Worm (Caenorhabditis elegans) whole organism, young adult: Measurements from ENCODE around the gene W09G12.8.

Source experiments
- B0019.2 ChIP-seq: fragments of 200-800 bp; sonication (Bioruptor generic); conservative IDR thresholded peaks from 2 replicates; pipeline ENCODE4 v1.3.6; 2022; ENCODE audit warnings: missing genetic modification reagents, missing genetic modification characterization, missing compliant biosample characterization
- F23B12.7 ChIP-seq: sonication (generic microtip); optimal IDR thresholded peaks from 2 replicates; lab custom pipeline; 2017; ENCODE audit warnings: missing genetic modification characterization, mild to moderate bottlenecking, missing compliant biosample characterization, antibody characterized with exemption, moderate library complexity; ENCODE audit not compliant: insufficient read depth
- F33H1.4 ChIP-seq: fragments of 200-800 bp; sonication (Bioruptor generic); IDR thresholded peaks from 2 replicates; pipeline ENCODE4 v1.3.6; 2022; ENCODE audit warnings: missing genetic modification reagents, missing genetic modification characterization, missing compliant biosample characterization
- F39B2.1 ChIP-seq: fragments of 200-800 bp; sonication (Bioruptor generic); IDR thresholded peaks from 2 replicates; pipeline ENCODE4 v1.3.6; 2022; ENCODE audit warnings: missing genetic modification reagents, missing genetic modification characterization, missing compliant biosample characterization
- F52B5.7 ChIP-seq: sonication (generic microtip); optimal IDR thresholded peaks from 2 replicates; lab custom pipeline; 2016; ENCODE audit warnings: mild to moderate bottlenecking, missing genetic modification characterization, missing compliant biosample characterization
- F55B11.4 ChIP-seq: sonication (generic microtip); optimal IDR thresholded peaks from 2 replicates; lab custom pipeline; 2016; ENCODE audit warnings: missing compliant biosample characterization, missing genetic modification characterization, borderline replicate concordance; ENCODE audit not compliant: insufficient read depth
- Y56A3A.18 ChIP-seq: fragments of 200-800 bp; sonication (Bioruptor generic); IDR thresholded peaks from 2 replicates; pipeline ENCODE4 v1.3.6; 2022; ENCODE audit warnings: missing genetic modification reagents, missing genetic modification characterization, missing compliant biosample characterization
- akir-1 ChIP-seq: fragments of 200-800 bp; sonication (Bioruptor generic); optimal IDR thresholded peaks from 2 replicates; lab custom pipeline; 2018; ENCODE audit warnings: mild to moderate bottlenecking, missing genetic modification characterization, moderate library complexity, missing compliant biosample characterization
- attf-3 ChIP-seq: fragments of 200-800 bp; sonication (Bioruptor generic); conservative IDR thresholded peaks from 2 replicates; pipeline ENCODE4 v1.3.6; 2022; ENCODE audit warnings: missing genetic modification reagents, missing genetic modification characterization, missing compliant biosample characterization
- attf-5 ChIP-seq: fragments of 200-800 bp; sonication (Bioruptor generic); optimal IDR thresholded peaks from 2 replicates; lab custom pipeline; 2018; ENCODE audit warnings: mild to moderate bottlenecking, missing genetic modification characterization, missing compliant biosample characterization
- attf-6 ChIP-seq: fragments of 200-800 bp; sonication (Bioruptor generic); IDR thresholded peaks from 2 replicates; pipeline ENCODE4 v1.3.6; 2022; ENCODE audit warnings: missing genetic modification reagents, missing genetic modification characterization, missing compliant biosample characterization
- bed-1 ChIP-seq: fragments of 200-800 bp; sonication (Bioruptor generic); IDR thresholded peaks from 2 replicates; pipeline ENCODE4 v1.3.6; 2022; ENCODE audit warnings: missing genetic modification reagents, missing genetic modification characterization, missing compliant biosample characterization
- bed-2 ChIP-seq: fragments of 200-800 bp; sonication (Bioruptor generic); IDR thresholded peaks from 2 replicates; pipeline ENCODE4 v1.3.6; 2022; ENCODE audit warnings: missing genetic modification reagents, missing genetic modification characterization, missing compliant biosample characterization
- ccch-3 ChIP-seq: fragments of 200-800 bp; sonication (Bioruptor generic); optimal IDR thresholded peaks from 2 replicates; lab custom pipeline; 2018; ENCODE audit warnings: mild to moderate bottlenecking, missing genetic modification characterization, missing compliant biosample characterization
- chd-7 ChIP-seq: sonication (generic microtip); optimal IDR thresholded peaks from 2 replicates; lab custom pipeline; 2016; ENCODE audit warnings: mild to moderate bottlenecking, missing genetic modification characterization, moderate library complexity, missing compliant biosample characterization
- die-1 ChIP-seq: sonication (generic microtip); optimal IDR thresholded peaks from 2 replicates; lab custom pipeline; 2016; ENCODE audit warnings: missing genotype, mild to moderate bottlenecking, missing genetic modification characterization, missing compliant biosample characterization
- dox-1 ChIP-seq: fragments of 200-800 bp; sonication (Bioruptor generic); IDR thresholded peaks from 2 replicates; pipeline ENCODE4 v1.3.6; 2022; ENCODE audit warnings: missing genetic modification reagents, missing genetic modification characterization, missing compliant biosample characterization
- egrh-3 ChIP-seq: fragments of 200-800 bp; sonication (Bioruptor generic); IDR thresholded peaks from 2 replicates; pipeline ENCODE4 v1.3.6; 2022; ENCODE audit warnings: missing genetic modification reagents, missing genetic modification characterization, missing compliant biosample characterization
- hmg-20 ChIP-seq: fragments of 200-800 bp; sonication (Bioruptor generic); IDR thresholded peaks from 2 replicates; pipeline ENCODE4 v1.3.6; 2022; ENCODE audit warnings: missing genetic modification reagents, missing genetic modification characterization, missing compliant biosample characterization
- hrde-1 ChIP-seq: sonication (generic microtip); optimal IDR thresholded peaks from 2 replicates; lab custom pipeline; 2016; ENCODE audit warnings: missing genetic modification characterization, mild to moderate bottlenecking, missing compliant biosample characterization, moderate library complexity, missing genotype, missing genetic modification reagents, borderline replicate concordance
- lag-1 ChIP-seq: fragments of 200-800 bp; sonication (Bioruptor generic); IDR thresholded peaks from 2 replicates; pipeline ENCODE4 v1.3.6; 2022; ENCODE audit warnings: missing genetic modification reagents, missing genetic modification characterization, missing compliant biosample characterization
- lin-35 ChIP-seq, 3 experiments: fragments of 150-350 bp in 2 of 3; sonication (generic microtip) in 1 of 3; optimal IDR thresholded peaks; 2 replicates each; lab custom pipeline; 2014 to 2018; ENCODE audit warnings: missing biosample characterization in 3 of 3, missing genetic modification characterization in 3 of 3, missing genetic modification reagents in 3 of 3
- lsl-1 ChIP-seq: fragments of 200-800 bp; sonication (Bioruptor generic); optimal IDR thresholded peaks from 2 replicates; lab custom pipeline; 2018; ENCODE audit warnings: mild to moderate bottlenecking, missing genetic modification characterization, moderate library complexity, missing compliant biosample characterization
- madf-10 ChIP-seq: sonication (generic microtip); optimal IDR thresholded peaks from 2 replicates; lab custom pipeline; 2016; ENCODE audit warnings: mild to moderate bottlenecking, missing genetic modification characterization, missing compliant biosample characterization
- madf-6 ChIP-seq: fragments of 200-800 bp; sonication (Bioruptor generic); IDR thresholded peaks from 2 replicates; pipeline ENCODE4 v1.3.6; 2022; ENCODE audit warnings: missing genetic modification reagents, missing genetic modification characterization, missing compliant biosample characterization
- mcd-1 ChIP-seq: fragments of 200-800 bp; sonication (Bioruptor generic); IDR thresholded peaks from 2 replicates; pipeline ENCODE4 v1.3.6; 2022; ENCODE audit warnings: missing genetic modification reagents, missing genetic modification characterization, missing compliant biosample characterization
- mel-28 ChIP-seq: sonication (generic microtip); optimal IDR thresholded peaks from 2 replicates; lab custom pipeline; 2016; ENCODE audit warnings: borderline replicate concordance, mild to moderate bottlenecking, missing genetic modification characterization, missing compliant biosample characterization
- mes-4 ChIP-seq: sonication (generic microtip); optimal IDR thresholded peaks from 2 replicates; lab custom pipeline; 2016; ENCODE audit warnings: missing genotype, missing genetic modification characterization, missing compliant biosample characterization
- mxl-1 ChIP-seq: sonication (generic microtip); optimal IDR thresholded peaks from 2 replicates; lab custom pipeline; 2016; ENCODE audit warnings: missing genetic modification characterization, missing compliant biosample characterization
- nfya-2 ChIP-seq: fragments of 200-800 bp; sonication (Bioruptor generic); IDR thresholded peaks from 2 replicates; pipeline ENCODE4 v1.3.6; 2022; ENCODE audit warnings: missing genetic modification reagents, missing genetic modification characterization, missing compliant biosample characterization
- nhr-27 ChIP-seq: fragments of 200-800 bp; sonication (Bioruptor generic); optimal IDR thresholded peaks from 2 replicates; lab custom pipeline; 2018; ENCODE audit warnings: mild to moderate bottlenecking, missing genetic modification characterization, moderate library complexity, missing compliant biosample characterization
- rec-8 ChIP-seq, 2 experiments: sonication (generic microtip); optimal IDR thresholded peaks; 2 replicates each; lab custom pipeline; 2016; ENCODE audit warnings: mild to moderate bottlenecking in 2 of 2, missing genetic modification characterization in 2 of 2, missing genetic modification reagents in 2 of 2, missing genotype in 2 of 2, missing biosample characterization in 1 of 2, missing compliant biosample characterization in 1 of 2, moderate library complexity in 1 of 2
- somi-1 ChIP-seq: fragments of 200-800 bp; sonication (Bioruptor generic); optimal IDR thresholded peaks from 2 replicates; lab custom pipeline; 2018; ENCODE audit warnings: mild to moderate bottlenecking, missing genetic modification characterization, missing compliant biosample characterization
- tlf-1 ChIP-seq: fragments of 200-800 bp; sonication (Bioruptor generic); optimal IDR thresholded peaks from 2 replicates; lab custom pipeline; 2018; ENCODE audit warnings: mild to moderate bottlenecking, missing genetic modification characterization, missing compliant biosample characterization
- zfh-2 ChIP-seq: fragments of 200-800 bp; sonication (Bioruptor generic); conservative IDR thresholded peaks from 2 replicates; pipeline ENCODE4 v1.3.6; 2022; ENCODE audit warnings: missing genetic modification reagents, missing genetic modification characterization, missing compliant biosample characterization
- zim-3 ChIP-seq: sonication (generic microtip); optimal IDR thresholded peaks from 2 replicates; lab custom pipeline; 2017; ENCODE audit warnings: mild to moderate bottlenecking, missing genetic modification characterization, moderate library complexity, missing compliant biosample characterization
- ztf-18 ChIP-seq: sonication (generic microtip); optimal IDR thresholded peaks from 2 replicates; lab custom pipeline; 2016; ENCODE audit warnings: missing genotype, mild to moderate bottlenecking, missing genetic modification characterization, missing compliant biosample characterization
- ztf-28 ChIP-seq: fragments of 200-800 bp; sonication (Bioruptor generic); IDR thresholded peaks from 2 replicates; pipeline ENCODE4 v1.3.6; 2022; ENCODE audit warnings: missing genetic modification reagents, missing genetic modification characterization, missing compliant biosample characterization

W09G12.8 gene

ce11 chrIV:1232419-1233145, 6.6 kb downstream of the W09G12.8 start:
- TF ChIP-seq egrh-3 (peak; percentile 98), attf-5 (no peak), nhr-27 (tag; lab: Kevin White, UChicago) (no peak), zfh-2 (GFP tag; lab: Robert Waterston, UW) (peak; percentile 96), bed-1 (GFP tag; lab: Robert Waterston, UW) (no peak), hrde-1 (tag; lab: Kevin White, UChicago) (no peak), hmg-20 (GFP tag; lab: Robert Waterston, UW) (no peak), mcd-1 (GFP tag; lab: Robert Waterston, UW) (0 out of 2 replicates have a peak, but pooled peaks have one; percentile 23), chd-7 (peak; percentile 27), mes-4 (no peak), attf-6 (no peak), bed-2 (GFP tag; lab: Robert Waterston, UW) (no peak), B0019.2 (no peak), ccch-3 (no peak), madf-6 (GFP tag; lab: Robert Waterston, UW) (0 out of 2 replicates have a peak, but pooled peaks have one; percentile 28), F33H1.4 (GFP tag; lab: Robert Waterston, UW) (no peak), die-1 (tag; lab: Kevin White, UChicago) (no peak), tlf-1 (GFP tag; lab: Kevin White, UChicago) (no peak), zim-3 (tag; lab: Kevin White, UChicago) (no peak), nfya-2 (GFP tag; lab: Robert Waterston, UW) (no peak), Y56A3A.18 (GFP tag; lab: Robert Waterston, UW) (no peak), dox-1 (GFP tag; lab: Robert Waterston, UW) (0 out of 2 replicates have a peak, but pooled peaks have one; percentile 19), F39B2.1 (GFP tag; lab: Robert Waterston, UW) (no peak), F23B12.7 (tag; lab: Kevin White, UChicago) (no peak), mxl-1 (tag; lab: Kevin White, UChicago) (no peak), F55B11.4 (tag; lab: Kevin White, UChicago) (no peak)

DNA sequence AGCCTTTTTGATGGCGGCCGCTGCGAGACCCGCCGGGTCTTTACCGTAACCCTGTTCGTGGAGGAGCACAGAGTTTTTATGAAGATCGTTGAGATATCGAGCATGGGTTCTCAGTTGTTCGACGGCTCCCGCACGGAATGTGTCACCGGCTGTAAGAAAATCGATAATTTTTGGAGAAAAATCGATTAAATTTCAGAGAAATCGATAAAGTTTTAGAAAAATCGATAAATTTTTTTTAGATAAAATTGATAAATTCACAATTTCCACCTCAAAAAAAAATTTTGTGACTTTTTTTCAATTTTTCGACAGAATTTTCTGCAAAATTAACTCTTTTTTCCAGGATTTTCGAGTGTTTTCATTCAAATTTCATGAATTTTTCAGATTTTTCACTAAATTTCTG, 8.8 kb downstream of the W09G12.8 start:
- TF ChIP-seq attf-3 (GFP tag; lab: Robert Waterston, UW) (no peak), somi-1 (no peak), lag-1 (GFP tag; lab: Robert Waterston, UW) (no peak), mel-28 (tag; lab: Kevin White, UChicago) (no peak), lin-35 (GFP tag; optimal IDR thresholded peaks at IDR 0.05; lab: Kevin White, UChicago) (no peak), lsl-1 (no peak), ztf-18 (no peak), rec-8 (tag; optimal IDR thresholded peaks at IDR 0.05; lab: Kevin White, UChicago) (no peak), F52B5.7 (tag; lab: Kevin White, UChicago) (no peak), madf-10 (tag; lab: Kevin White, UChicago) (no peak), akir-1 (GFP tag; lab: Kevin White, UChicago) (no peak), ztf-28 (GFP tag; lab: Robert Waterston, UW) (no peak), hrde-1 (tag; lab: Kevin White, UChicago) (no peak)
